Worm (Caenorhabditis elegans) whole organism, early embryonic: ENCODE data around the gene C44B7.5.

Experiments
- ama-1 ChIP-seq: fragments of 150-350 bp; optimal IDR thresholded peaks from 2 replicates; lab custom pipeline; 2014
- ceh-13 ChIP-seq: fragments of 200-800 bp; sonication (Bioruptor generic); optimal IDR thresholded peaks from 2 replicates; lab custom pipeline; 2018; ENCODE audit warnings: mild to moderate bottlenecking, missing genetic modification characterization, missing compliant biosample characterization
- ceh-36 ChIP-seq: sonication (generic microtip); optimal IDR thresholded peaks from 2 replicates; lab custom pipeline; 2016; ENCODE audit warnings: missing genetic modification characterization, inconsistent platforms, missing compliant biosample characterization
- flt-1 ChIP-seq: fragments of 200-800 bp; sonication (Bioruptor generic); IDR thresholded peaks from 2 replicates; pipeline ENCODE4 v1.3.6; 2022; ENCODE audit warnings: missing genetic modification characterization, missing compliant biosample characterization
- hmbx-1 ChIP-seq: sonication (generic microtip); optimal IDR thresholded peaks from 2 replicates; lab custom pipeline; 2016; ENCODE audit warnings: mild to moderate bottlenecking, missing genetic modification characterization, missing compliant biosample characterization
- hnd-1 ChIP-seq: sonication (generic microtip); optimal IDR thresholded peaks from 2 replicates; lab custom pipeline; 2016; ENCODE audit warnings: missing genetic modification characterization, missing compliant biosample characterization
- pes-1 ChIP-seq: fragments of 200-800 bp; sonication (Bioruptor generic); IDR thresholded peaks from 2 replicates; pipeline ENCODE4 v1.3.6; 2022; ENCODE audit warnings: missing genetic modification reagents, missing genetic modification characterization, missing compliant biosample characterization
- scrt-1 ChIP-seq: fragments of 200-800 bp; sonication (Bioruptor generic); IDR thresholded peaks from 2 replicates; pipeline ENCODE4 v1.3.6; 2022; ENCODE audit warnings: missing genetic modification characterization, missing compliant biosample characterization
- tbx-11 ChIP-seq: fragments of 200-800 bp; sonication (Bioruptor generic); IDR thresholded peaks from 2 replicates; pipeline ENCODE4 v1.3.6; 2022; ENCODE audit warnings: missing genetic modification characterization, missing compliant biosample characterization
- tbx-37 ChIP-seq: fragments of 200-800 bp; sonication (Bioruptor generic); conservative IDR thresholded peaks from 2 replicates; pipeline ENCODE4 v1.3.6; 2022; ENCODE audit warnings: missing genetic modification reagents, missing genetic modification characterization, missing compliant biosample characterization
- tra-4 ChIP-seq: sonication (generic microtip); optimal IDR thresholded peaks from 2 replicates; lab custom pipeline; 2017; ENCODE audit warnings: missing genetic modification characterization, missing compliant biosample characterization

DNA sequence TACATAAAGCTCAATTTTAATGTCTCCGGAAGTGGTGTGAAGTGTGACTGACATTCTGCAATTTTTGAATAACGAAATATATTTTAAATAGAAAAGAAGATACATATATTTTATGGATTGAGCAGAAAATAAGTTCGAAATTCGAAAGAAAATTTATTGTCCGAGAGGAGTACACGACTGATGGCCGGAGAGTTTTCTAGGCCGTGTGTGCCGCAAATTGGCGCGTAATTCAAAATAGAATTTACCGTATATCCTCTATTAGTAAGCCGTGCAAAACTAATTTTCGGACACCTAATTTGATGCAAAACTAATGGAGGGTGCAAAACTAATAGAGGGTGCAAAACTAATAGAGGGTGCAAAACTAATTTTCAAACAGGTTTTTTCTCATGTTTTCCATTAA, 40.9 kb upstream of the C44B7.5 start, which contains the start of gene cyn-10:
- TF ChIP-seq hmbx-1 (tag; lab: Kevin White, UChicago), result no peak
- TF ChIP-seq flt-1 (GFP tag; lab: Robert Waterston, UW), result no peak; the same call in 1 of the 2 replicates
- no peak for TF ChIP-seq ama-1
- peak; percentile 97 for TF ChIP-seq tbx-37 (GFP tag; lab: Robert Waterston, UW)
- no peak for TF ChIP-seq pes-1 (GFP tag; lab: Robert Waterston, UW)
- no peak for TF ChIP-seq tra-4 (tag; lab: Kevin White, UChicago)
- TF ChIP-seq ceh-13 (GFP tag; lab: Kevin White, UChicago), result peak; percentile 3
- TF ChIP-seq hnd-1 (tag; lab: Kevin White, UChicago), result peak; percentile 35
- TF ChIP-seq scrt-1 (GFP tag; lab: Robert Waterston, UW), result peak; percentile 75
- TF ChIP-seq ceh-36 (tag; lab: Kevin White, UChicago), result no peak
- no peak; the same call in 1 of the 2 replicates for TF ChIP-seq tbx-11 (GFP tag; lab: Robert Waterston, UW)
